Worm (Caenorhabditis elegans) whole organism, mixed stage, embryonic: ENCODE measurements around the gene pct-1.

ENCODE experiments used
- M03D4.4 ChIP-seq: sonication (generic microtip); optimal IDR thresholded peaks from 2 replicates; lab custom pipeline; 2017; ENCODE audit warnings: mild to moderate bottlenecking, missing genetic modification characterization, missing compliant biosample characterization
- blmp-1 ChIP-seq: fragments of 150-350 bp; optimal IDR thresholded peaks from 2 replicates; lab custom pipeline; 2014; ENCODE audit warnings: missing biosample characterization, missing genetic modification characterization
- cnd-1 ChIP-seq: fragments of 200-800 bp; sonication (Bioruptor generic); optimal IDR thresholded peaks from 2 replicates; lab custom pipeline; 2018; ENCODE audit warnings: mild to moderate bottlenecking, missing genetic modification characterization, missing compliant biosample characterization
- lsy-2 ChIP-seq: fragments of 150-350 bp; optimal IDR thresholded peaks from 2 replicates; lab custom pipeline; 2014; ENCODE audit warnings: missing biosample characterization, missing genetic modification characterization
- nhr-12 ChIP-seq: fragments of 150-350 bp; optimal IDR thresholded peaks from 2 replicates; lab custom pipeline; 2014; ENCODE audit warnings: missing biosample characterization, missing genetic modification characterization
- nhr-2 ChIP-seq: fragments of 150-350 bp; optimal IDR thresholded peaks from 2 replicates; lab custom pipeline; 2014; ENCODE audit warnings: missing biosample characterization, missing genetic modification characterization
- pha-4 ChIP-seq: fragments of 150-350 bp; optimal IDR thresholded peaks from 2 replicates; lab custom pipeline; 2018; ENCODE audit warnings: missing biosample characterization, missing genetic modification reagents, missing genetic modification characterization
- snpc-4 ChIP-seq: fragments of 150-350 bp; optimal IDR thresholded peaks from 2 replicates; lab custom pipeline; 2014; ENCODE audit warnings: missing biosample characterization, missing genetic modification characterization
- unc-62 ChIP-seq: fragments of 150-350 bp; optimal IDR thresholded peaks from 2 replicates; lab custom pipeline; 2014; ENCODE audit warnings: missing biosample characterization, missing genetic modification reagents, missing genetic modification characterization
- ztf-11 ChIP-seq: fragments of 150-350 bp; optimal IDR thresholded peaks from 2 replicates; lab custom pipeline; 2014; ENCODE audit warnings: missing biosample characterization, missing genetic modification characterization

ce11 chrIV:8163687-8164086, 12.6 kb upstream of the pct-1 start, which contains the start of gene clec-51:
- TF ChIP-seq blmp-1 (tag; lab: Kevin White, UChicago), result no peak
- no peak for TF ChIP-seq lsy-2 (tag; lab: Kevin White, UChicago)
- TF ChIP-seq cnd-1 (tag; lab: Kevin White, UChicago), result no peak
- no peak for TF ChIP-seq unc-62 (GFP tag; lab: Kevin White, UChicago)
- TF ChIP-seq nhr-12 (tag; lab: Kevin White, UChicago), result no peak
- TF ChIP-seq snpc-4, result no peak
- TF ChIP-seq M03D4.4, result no peak
- TF ChIP-seq pha-4 (tag; lab: Kevin White, UChicago), result no peak
- no peak for TF ChIP-seq ztf-11
- no peak for TF ChIP-seq nhr-2 (tag; lab: Kevin White, UChicago)
